Fruit fly (Drosophila melanogaster) whole organism, pupa: Measurements from ENCODE around the gene Pburs.

ENCODE experiments used
- CG10348 ChIP-seq: fragments of 200-800 bp; sonication (Bioruptor generic); IDR thresholded peaks from 2 replicates; pipeline ENCODE4 v1.3.6; 2022; ENCODE audit warnings: missing biosample characterization, missing genetic modification characterization
- CG12605 ChIP-seq: fragments of 200-800 bp; sonication (Bioruptor generic); IDR thresholded peaks from 2 replicates; pipeline ENCODE4 v1.3.6; 2022; ENCODE audit warnings: missing biosample characterization, missing genetic modification characterization
- CG13204 ChIP-seq: fragments of 200-800 bp; sonication (Bioruptor generic); optimal IDR thresholded peaks from 2 replicates; lab custom pipeline; 2018; ENCODE audit warnings: missing biosample characterization, mild to moderate bottlenecking, missing genetic modification characterization, moderate library complexity
- CG14655 ChIP-seq: fragments of 200-800 bp; sonication (Bioruptor generic); optimal IDR thresholded peaks from 3 replicates; lab custom pipeline; 2017; ENCODE audit warnings: mild to moderate bottlenecking, missing biosample characterization, missing genetic modification reagents, missing genetic modification characterization
- CG15710 ChIP-seq: fragments of 200-800 bp; sonication (Bioruptor generic); optimal IDR thresholded peaks from 2 replicates; lab custom pipeline; 2018; ENCODE audit warnings: missing biosample characterization, mild to moderate bottlenecking, missing genetic modification characterization, moderate library complexity
- CG17806 ChIP-seq: fragments of 200-800 bp; sonication (Bioruptor generic); optimal IDR thresholded peaks from 2 replicates; lab custom pipeline; 2018; ENCODE audit warnings: missing biosample characterization, mild to moderate bottlenecking, missing genetic modification characterization, moderate library complexity
- CG32121 ChIP-seq: fragments of 200-800 bp; sonication (Bioruptor generic); IDR thresholded peaks from 2 replicates; pipeline ENCODE4 v1.3.6; 2022; ENCODE audit warnings: missing biosample characterization, missing genetic modification characterization
- CG34367 ChIP-seq: fragments of 200-800 bp; sonication (Bioruptor generic); optimal IDR thresholded peaks from 2 replicates; lab custom pipeline; 2018; ENCODE audit warnings: missing biosample characterization, mild to moderate bottlenecking, missing genetic modification characterization
- CG4496 ChIP-seq: fragments of 200-800 bp; sonication (Bioruptor generic); IDR thresholded peaks from 3 replicates; pipeline ENCODE4 v1.3.6; 2022; ENCODE audit warnings: missing biosample characterization, missing genetic modification characterization
- CG8159 ChIP-seq: fragments of 200-800 bp; sonication (Bioruptor generic); optimal IDR thresholded peaks from 3 replicates; lab custom pipeline; 2018; ENCODE audit warnings: missing biosample characterization, mild to moderate bottlenecking, missing genetic modification characterization, moderate library complexity
- CG8301 ChIP-seq: fragments of 200-800 bp; sonication (Bioruptor generic); optimal IDR thresholded peaks from 2 replicates; lab custom pipeline; 2018; ENCODE audit warnings: missing biosample characterization, mild to moderate bottlenecking, missing genetic modification characterization
- CG9948 ChIP-seq: fragments of 200-800 bp; sonication (Bioruptor generic); optimal IDR thresholded peaks from 2 replicates; lab custom pipeline; 2018; ENCODE audit warnings: missing biosample characterization, mild to moderate bottlenecking, missing genetic modification characterization, moderate library complexity
- D1 ChIP-seq: fragments of 200-800 bp; sonication (Bioruptor generic); optimal IDR thresholded peaks from 2 replicates; lab custom pipeline; 2018; ENCODE audit warnings: missing biosample characterization, mild to moderate bottlenecking, missing genetic modification characterization, moderate library complexity
- EcR ChIP-seq: fragments of 200-800 bp; sonication (Bioruptor generic); optimal IDR thresholded peaks from 3 replicates; lab custom pipeline; 2019; ENCODE audit warnings: missing biosample characterization, missing genetic modification characterization, mild to moderate bottlenecking, moderate library complexity, missing genetic modification reagents
- Ets98B ChIP-seq: fragments of 200-800 bp; sonication (Bioruptor generic); IDR thresholded peaks from 2 replicates; pipeline ENCODE4 v1.3.6; 2022; ENCODE audit warnings: missing biosample characterization, missing genetic modification characterization
- Pif1A ChIP-seq: fragments of 200-800 bp; sonication (Bioruptor generic); optimal IDR thresholded peaks from 3 replicates; lab custom pipeline; 2016; ENCODE audit warnings: missing biosample characterization, missing genetic modification characterization
- Pif1B ChIP-seq: fragments of 200-800 bp; sonication (Bioruptor generic); optimal IDR thresholded peaks from 3 replicates; lab custom pipeline; 2016; ENCODE audit warnings: missing biosample characterization, missing genetic modification characterization
- Snoo ChIP-seq: fragments of 200-800 bp; sonication (Bioruptor generic); optimal IDR thresholded peaks from 3 replicates; lab custom pipeline; 2017; ENCODE audit warnings: missing biosample characterization, mild to moderate bottlenecking, missing genetic modification characterization, inconsistent platforms
- fd96Ca ChIP-seq: fragments of 200-800 bp; sonication (Bioruptor generic); IDR thresholded peaks from 3 replicates; pipeline ENCODE4 v1.3.6; 2022; ENCODE audit warnings: missing biosample characterization, missing genetic modification characterization
- gl ChIP-seq: fragments of 200-800 bp; sonication (Bioruptor generic); optimal IDR thresholded peaks from 2 replicates; lab custom pipeline; 2018; ENCODE audit warnings: missing biosample characterization, mild to moderate bottlenecking, missing genetic modification characterization
- rn ChIP-seq: fragments of 200-800 bp; sonication (Bioruptor generic); IDR thresholded peaks from 2 replicates; pipeline ENCODE4 v1.3.6; 2022; ENCODE audit warnings: missing biosample characterization, missing genetic modification characterization

Pburs gene

DNA sequence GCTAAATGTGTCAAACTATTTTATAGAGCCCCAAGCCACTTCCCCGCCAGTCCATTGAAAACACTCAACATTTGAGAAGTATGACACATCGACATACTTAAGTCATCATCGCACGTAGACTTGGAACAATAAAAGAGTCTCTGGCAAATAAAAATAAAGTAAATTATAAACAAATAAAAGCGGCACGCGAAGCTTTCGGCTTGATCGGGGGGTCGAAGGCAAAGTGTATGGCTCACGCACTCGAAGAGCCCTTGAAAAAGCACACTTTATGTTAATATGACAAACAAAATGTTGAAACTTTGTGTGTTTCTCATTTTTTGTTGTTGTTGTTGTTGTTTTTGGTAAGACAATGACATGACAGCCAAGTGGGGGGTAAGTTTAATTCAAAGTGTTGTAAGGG is 20.9 kb downstream of the Pburs start:
- TF ChIP-seq Pif1A (GFP tag; lab: Kevin White, UChicago) (no peak), CG8159 (no peak), CG4496 (GFP tag; lab: Robert Waterston, UW) (no peak), CG12605 (GFP tag; lab: Robert Waterston, UW) (no peak), CG14655 (no peak), EcR (GFP tag; lab: Kevin White, UChicago) (no peak), Ets98B (GFP tag; lab: Robert Waterston, UW) (no peak), CG34367 (tag; lab: Kevin White, UChicago) (no peak), gl (tag; lab: Kevin White, UChicago) (no peak), CG17806 (no peak), D1 (tag; lab: Kevin White, UChicago) (no peak), CG8301 (tag; lab: Kevin White, UChicago) (no peak), fd96Ca (GFP tag; lab: Robert Waterston, UW) (no peak), rn (GFP tag; lab: Robert Waterston, UW) (no peak), CG13204 (no peak)
- TF ChIP-seq, all 21 proteins: peak for 0

DNA sequence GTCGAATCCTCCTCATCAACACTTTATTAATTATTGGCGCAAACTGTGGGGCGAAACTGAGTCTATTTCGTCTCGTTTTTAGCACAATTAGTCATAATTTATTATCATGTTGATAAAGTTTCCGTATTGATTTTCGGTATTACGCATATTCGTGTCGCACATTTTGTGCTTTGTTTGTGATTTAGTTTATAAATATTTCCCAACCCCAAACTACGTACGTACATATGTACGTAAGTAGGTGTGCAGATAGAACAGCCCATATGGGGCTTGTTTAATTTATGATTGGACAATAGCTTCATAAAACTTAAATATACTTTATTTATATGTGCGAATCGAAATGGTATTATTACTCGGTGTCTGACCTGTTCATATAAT is 22.1 kb downstream of the Pburs start:
- TF ChIP-seq EcR (GFP tag; lab: Kevin White, UChicago) = no peak
- TF ChIP-seq D1 (tag; lab: Kevin White, UChicago) = no peak
- no peak for TF ChIP-seq CG9948
- TF ChIP-seq rn (GFP tag; lab: Robert Waterston, UW) = no peak
- no peak for TF ChIP-seq CG32121 (GFP tag; lab: Robert Waterston, UW)
- no peak for TF ChIP-seq Pif1B (GFP tag; lab: Kevin White, UChicago)
- TF ChIP-seq Ets98B (GFP tag; lab: Robert Waterston, UW) = no peak
- TF ChIP-seq Snoo = no peak

DNA sequence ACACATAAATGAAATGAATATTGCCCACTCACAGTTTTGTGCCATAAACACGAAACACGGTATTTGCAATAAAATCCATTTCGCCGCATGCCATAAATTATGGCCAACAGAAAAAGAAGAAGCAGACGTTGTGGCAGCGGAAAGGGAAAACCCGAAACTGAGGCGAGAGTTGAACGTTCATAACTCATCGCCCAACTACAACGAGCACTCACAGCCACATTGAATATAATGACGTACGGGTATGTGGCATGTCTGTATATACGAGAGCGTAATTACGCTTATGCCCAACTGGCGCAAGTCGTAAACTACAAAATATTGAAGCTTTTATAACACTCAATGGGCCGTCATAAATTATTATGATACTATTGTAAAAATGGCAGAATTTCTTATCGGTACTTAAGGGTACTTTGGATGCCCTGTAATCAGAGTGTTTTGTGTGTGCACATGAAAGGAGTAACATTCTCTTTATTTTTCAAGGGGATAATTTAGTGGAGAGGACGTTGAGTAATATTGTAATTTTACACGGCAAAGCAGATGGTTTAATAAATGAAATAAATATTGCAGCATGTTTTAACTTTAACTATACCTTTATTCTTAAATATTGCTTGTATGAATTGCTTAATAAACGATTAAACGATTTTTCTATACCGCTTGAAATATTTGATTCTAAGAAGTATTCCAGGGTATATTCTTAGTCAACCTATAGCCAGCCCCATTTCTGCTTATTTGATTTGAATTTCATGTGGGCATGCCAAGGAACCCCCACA is 22.6 kb downstream of the Pburs start:
- no peak for TF ChIP-seq CG15710
- TF ChIP-seq CG17806 = no peak
- TF ChIP-seq CG14655 = no peak
- no peak for TF ChIP-seq Ets98B (GFP tag; lab: Robert Waterston, UW)
- no peak for TF ChIP-seq CG8301 (tag; lab: Kevin White, UChicago)
- peak; percentile 0 for TF ChIP-seq Pif1A (GFP tag; lab: Kevin White, UChicago)
- TF ChIP-seq CG13204 = no peak

DNA sequence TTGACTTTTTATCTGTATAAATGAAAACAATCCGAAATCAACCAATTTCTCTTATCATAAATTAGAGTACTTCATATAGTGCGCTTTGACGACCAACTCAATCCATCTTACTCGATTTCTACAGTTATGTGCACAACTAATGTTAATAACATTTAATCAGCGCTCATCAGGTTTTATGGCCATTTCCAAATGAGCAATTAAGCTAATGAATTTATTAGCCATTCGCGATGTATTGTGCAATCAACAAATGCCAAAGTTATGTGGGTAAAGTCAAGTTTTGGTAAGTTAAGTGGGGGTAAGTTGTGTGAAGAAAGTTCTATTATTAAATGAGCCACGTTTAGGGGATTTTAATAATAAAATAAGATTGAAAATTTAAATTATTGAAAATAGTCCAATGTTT is 23.6 kb downstream of the Pburs start:
- no peak for TF ChIP-seq EcR (GFP tag; lab: Kevin White, UChicago)

DNA sequence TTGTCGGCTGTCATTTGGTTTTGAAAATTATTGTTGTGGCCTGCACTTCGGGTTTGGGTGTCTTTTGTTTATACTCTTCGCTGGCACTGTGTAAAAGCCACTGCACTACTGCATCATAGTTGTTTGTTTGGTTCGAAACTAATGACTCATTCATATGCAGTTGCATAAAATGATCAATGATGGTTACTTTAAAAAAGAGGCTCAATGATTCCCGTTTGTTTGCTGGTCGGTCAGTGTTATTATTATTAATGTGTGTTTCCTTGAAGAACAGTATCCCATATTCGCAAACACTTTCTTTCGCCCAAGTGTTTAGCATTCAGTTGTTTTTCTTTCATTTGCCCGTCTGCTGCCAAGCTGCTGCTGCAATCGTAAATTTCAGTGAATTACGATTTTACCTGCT is 28.7 kb downstream of the Pburs start:
- peak; percentile 55; the same call in 2 of the 3 replicates for TF ChIP-seq fd96Ca (GFP tag; lab: Robert Waterston, UW)
- TF ChIP-seq CG10348 (GFP tag; lab: Robert Waterston, UW) = no peak
- TF ChIP-seq Snoo = no peak

DNA sequence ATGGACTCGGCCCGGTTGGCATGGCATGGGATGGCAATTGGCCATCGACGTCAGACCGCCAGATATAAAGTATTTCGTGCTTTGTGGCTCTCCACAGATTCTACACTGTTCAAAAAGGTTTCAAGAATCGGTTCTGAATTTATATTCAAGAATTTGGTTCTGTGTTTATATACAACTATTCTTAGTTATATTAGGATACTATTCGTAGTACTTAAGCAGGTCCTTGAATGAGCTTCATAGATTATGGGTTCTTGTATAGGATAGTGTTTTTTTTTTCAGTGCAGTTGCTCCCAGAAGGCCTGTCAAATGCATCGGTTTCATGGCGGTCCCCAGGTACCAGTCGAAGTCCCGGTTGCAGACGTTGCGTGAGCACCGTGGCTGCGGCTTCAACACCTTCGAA is 30.6 kb downstream of the Pburs start:
- peak; percentile 94 for TF ChIP-seq CG8301 (tag; lab: Kevin White, UChicago)
- TF ChIP-seq gl (tag; lab: Kevin White, UChicago) = peak; percentile 82
- TF ChIP-seq Snoo = peak; percentile 92
- peak; percentile 93 for TF ChIP-seq Pif1A (GFP tag; lab: Kevin White, UChicago)
- no peak for TF ChIP-seq CG10348 (GFP tag; lab: Robert Waterston, UW)
- TF ChIP-seq CG17806 = peak; percentile 95
- TF ChIP-seq D1 (tag; lab: Kevin White, UChicago) = peak; percentile 59
- peak; percentile 92 for TF ChIP-seq CG15710
- peak; percentile 9 for TF ChIP-seq EcR (GFP tag; lab: Kevin White, UChicago)
- peak; percentile 92 for TF ChIP-seq CG9948
- TF ChIP-seq fd96Ca (GFP tag; lab: Robert Waterston, UW) = peak; percentile 81
- peak; percentile 87 for TF ChIP-seq Pif1B (GFP tag; lab: Kevin White, UChicago)
- peak; percentile 91 for TF ChIP-seq CG34367 (tag; lab: Kevin White, UChicago)
- peak; percentile 67; the same call in 1 of the 2 replicates for TF ChIP-seq CG32121 (GFP tag; lab: Robert Waterston, UW)
- TF ChIP-seq CG12605 (GFP tag; lab: Robert Waterston, UW) = peak; percentile 85
- TF ChIP-seq CG14655 = peak; percentile 94
- peak; percentile 81 for TF ChIP-seq Ets98B (GFP tag; lab: Robert Waterston, UW)
- TF ChIP-seq CG8159 = peak; percentile 94
- TF ChIP-seq CG13204 = peak; percentile 87
- peak; percentile 88 for TF ChIP-seq CG4496 (GFP tag; lab: Robert Waterston, UW)
- TF ChIP-seq rn (GFP tag; lab: Robert Waterston, UW) = peak; percentile 64

DNA sequence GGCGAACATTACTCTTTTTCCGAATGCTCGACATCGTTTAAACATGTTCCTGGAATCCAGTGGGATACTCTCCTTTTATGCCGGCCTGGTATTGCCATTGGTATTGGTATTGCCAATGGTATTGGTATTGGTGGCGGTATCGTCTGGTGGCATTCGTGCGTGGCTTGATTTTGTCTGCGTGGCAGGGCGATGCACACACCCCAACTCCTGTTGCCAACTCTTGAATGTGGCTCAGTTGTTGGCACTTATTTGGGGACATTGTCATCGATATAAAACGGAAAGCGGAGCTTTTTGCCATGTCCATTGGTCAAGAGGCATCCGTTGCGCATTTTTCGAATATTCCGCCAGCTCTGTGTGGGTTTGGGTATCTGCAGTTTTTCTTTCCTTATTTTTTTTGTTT is 35.2 kb downstream of the Pburs start:
- TF ChIP-seq CG8159 (no peak), CG15710 (no peak)
- TF ChIP-seq, all 21 proteins: peak for 0
